Worm (Caenorhabditis elegans): Measurements from ENCODE around the gene F59B10.4.
A peak's percentile ranks its signal among the peaks of the same experiment; 100 is the strongest.

F59B10.4 gene

DNA sequence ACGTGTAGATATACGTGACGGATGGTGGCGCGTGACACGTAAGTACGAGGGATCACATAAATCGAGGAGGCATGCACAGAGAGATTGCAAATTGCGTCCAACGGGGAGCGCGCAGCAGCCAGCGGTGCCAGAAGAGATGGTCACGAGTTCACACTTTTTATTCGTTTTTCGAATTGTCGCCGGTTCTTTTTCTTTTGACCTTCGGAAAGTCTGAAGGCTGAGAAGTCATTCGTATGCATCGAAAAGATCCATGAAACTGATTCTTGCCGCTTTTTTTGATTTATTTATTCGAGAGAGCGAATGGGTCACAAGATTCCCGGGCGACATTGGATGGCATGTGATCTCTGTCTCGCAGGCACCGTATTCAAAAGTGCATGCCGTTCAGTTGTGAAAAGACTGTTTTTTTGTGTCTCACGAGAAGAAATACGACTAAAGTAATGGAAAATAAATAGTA is 40.1 kb upstream of the F59B10.4 start (continued):
- TF ChIP-seq alr-1 (tag; optimal IDR thresholded peaks at IDR 0.05; ENCODE audit: borderline replicate concordance) (no peak), hlh-4 (tag; optimal IDR thresholded peaks at IDR 0.05) (no peak), xbp-1 (tag; optimal IDR thresholded peaks at IDR 0.05) (peak; percentile 87), F16B12.6 (tag; optimal IDR thresholded peaks at IDR 0.05) (no peak), egl-13 (tag; optimal IDR thresholded peaks at IDR 0.05) (peak; percentile 51), unc-130 (tag; optimal IDR thresholded peaks at IDR 0.05) (peak; percentile 31), vab-15 (tag; optimal IDR thresholded peaks at IDR 0.05) (no peak), elt-3 (tag; optimal IDR thresholded peaks at IDR 0.05) (peak in 2 of 6 experiments; percentile 45 to 52), nhr-90 (tag; optimal IDR thresholded peaks at IDR 0.05; ENCODE audit: poor library complexity) (peak; percentile 79), mdl-1 (tag; optimal IDR thresholded peaks at IDR 0.05) (peak in 1 of 2 experiments; percentile 97), tlp-1 (tag; optimal IDR thresholded peaks at IDR 0.05) (no peak), nhr-19 (GFP tag; conservative IDR thresholded peaks at IDR 0.05) (peak; percentile 87), C16A3.4 (tag; optimal IDR thresholded peaks at IDR 0.05) (peak; percentile 78), nhr-28 (tag; optimal IDR thresholded peaks at IDR 0.05) (no peak), nhr-71 (tag; optimal IDR thresholded peaks at IDR 0.05) (peak; percentile 96), fkh-4 (tag; optimal IDR thresholded peaks at IDR 0.05; ENCODE audit: borderline replicate concordance) (no peak), unc-98 (GFP tag; IDR thresholded peaks at IDR 0.05) (no peak), efl-3 (GFP tag; optimal IDR thresholded peaks at IDR 0.05) (peak; percentile 69), Y116A8C.19 (tag; optimal IDR thresholded peaks at IDR 0.05; ENCODE audit: borderline replicate concordance) (no peak), mab-9 (GFP tag; IDR thresholded peaks at IDR 0.05) (peak; percentile 87), egl-27 (tag; optimal IDR thresholded peaks at IDR 0.05) (no peak), nhr-84 (tag; optimal IDR thresholded peaks at IDR 0.05) (no peak), unc-86 (tag; optimal IDR thresholded peaks at IDR 0.05) (peak; percentile 78), grh-1 (GFP tag; IDR thresholded peaks at IDR 0.05) (peak; percentile 45), nhr-11 (tag; optimal IDR thresholded peaks at IDR 0.05) (peak; percentile 61), C04F5.9 (tag; optimal IDR thresholded peaks at IDR 0.05) (peak; percentile 22), jun-1 (tag; optimal IDR thresholded peaks at IDR 0.05) (peak; percentile 43), hlh-17 (GFP tag; optimal IDR thresholded peaks at IDR 0.05; ENCODE audit: borderline replicate concordance) (no peak), dpl-1 (GFP tag; optimal IDR thresholded peaks at IDR 0.05) (peak; percentile 47 to 65 (median 58)), nhr-76 (tag; optimal IDR thresholded peaks at IDR 0.05) (no peak), nhr-237 (tag; optimal IDR thresholded peaks at IDR 0.05) (no peak), ztf-11 (tag; optimal IDR thresholded peaks at IDR 0.05) (peak in 1 of 2 experiments; percentile 79), nhr-85 (tag) (peak; percentile 97), lin-13 (GFP tag; optimal IDR thresholded peaks at IDR 0.05) (peak; percentile 62), hpl-2 (GFP tag; optimal IDR thresholded peaks at IDR 0.05) (no peak), unc-30 (tag; optimal IDR thresholded peaks at IDR 0.05) (no peak), ceh-8 (GFP tag; optimal IDR thresholded peaks at IDR 0.05) (no peak), ceh-90 (tag; optimal IDR thresholded peaks at IDR 0.05) (no peak), lsy-2 (tag; optimal IDR thresholded peaks at IDR 0.05) (peak; percentile 67 to 68), skn-1 (tag; optimal IDR thresholded peaks at IDR 0.05) (peak; percentile 45), ces-1 (GFP tag; optimal IDR thresholded peaks at IDR 0.05) (no peak), fkh-8 (tag; optimal IDR thresholded peaks at IDR 0.05) (peak; percentile 60), lin-14 (GFP tag; optimal IDR thresholded peaks at IDR 0.05) (peak; percentile 97), mef-2 (tag; optimal IDR thresholded peaks at IDR 0.05) (no peak), ets-5 (GFP tag; IDR thresholded peaks at IDR 0.05) (no peak), snpc-4 (tag; optimal IDR thresholded peaks at IDR 0.05) (peak; percentile 31), ceh-63 (GFP tag; optimal IDR thresholded peaks at IDR 0.05) (no peak), lir-3 (tag; optimal IDR thresholded peaks at IDR 0.05; ENCODE audit: poor library complexity) (peak; percentile 78), zip-4 (GFP tag; optimal IDR thresholded peaks at IDR 0.05) (peak; percentile 53)

Measured in whole organism, L1 larva.